Fruit fly (Drosophila melanogaster) whole organism, pupa: ENCODE measurements around the gene abs.

Source experiments
- CG10348 ChIP-seq: fragments of 200-800 bp; sonication (Bioruptor generic); IDR thresholded peaks from 2 replicates; pipeline ENCODE4 v1.3.6; 2022; ENCODE audit warnings: missing biosample characterization, missing genetic modification characterization
- CG12605 ChIP-seq: fragments of 200-800 bp; sonication (Bioruptor generic); IDR thresholded peaks from 2 replicates; pipeline ENCODE4 v1.3.6; 2022; ENCODE audit warnings: missing biosample characterization, missing genetic modification characterization
- CG13204 ChIP-seq: fragments of 200-800 bp; sonication (Bioruptor generic); optimal IDR thresholded peaks from 2 replicates; lab custom pipeline; 2018; ENCODE audit warnings: missing biosample characterization, mild to moderate bottlenecking, missing genetic modification characterization, moderate library complexity
- CG14655 ChIP-seq: fragments of 200-800 bp; sonication (Bioruptor generic); optimal IDR thresholded peaks from 3 replicates; lab custom pipeline; 2017; ENCODE audit warnings: mild to moderate bottlenecking, missing biosample characterization, missing genetic modification reagents, missing genetic modification characterization
- CG15710 ChIP-seq: fragments of 200-800 bp; sonication (Bioruptor generic); optimal IDR thresholded peaks from 2 replicates; lab custom pipeline; 2018; ENCODE audit warnings: missing biosample characterization, mild to moderate bottlenecking, missing genetic modification characterization, moderate library complexity
- CG17806 ChIP-seq: fragments of 200-800 bp; sonication (Bioruptor generic); optimal IDR thresholded peaks from 2 replicates; lab custom pipeline; 2018; ENCODE audit warnings: missing biosample characterization, mild to moderate bottlenecking, missing genetic modification characterization, moderate library complexity
- CG32121 ChIP-seq: fragments of 200-800 bp; sonication (Bioruptor generic); IDR thresholded peaks from 2 replicates; pipeline ENCODE4 v1.3.6; 2022; ENCODE audit warnings: missing biosample characterization, missing genetic modification characterization
- CG34367 ChIP-seq: fragments of 200-800 bp; sonication (Bioruptor generic); optimal IDR thresholded peaks from 2 replicates; lab custom pipeline; 2018; ENCODE audit warnings: missing biosample characterization, mild to moderate bottlenecking, missing genetic modification characterization
- CG4496 ChIP-seq: fragments of 200-800 bp; sonication (Bioruptor generic); IDR thresholded peaks from 3 replicates; pipeline ENCODE4 v1.3.6; 2022; ENCODE audit warnings: missing biosample characterization, missing genetic modification characterization
- CG8159 ChIP-seq: fragments of 200-800 bp; sonication (Bioruptor generic); optimal IDR thresholded peaks from 3 replicates; lab custom pipeline; 2018; ENCODE audit warnings: missing biosample characterization, mild to moderate bottlenecking, missing genetic modification characterization, moderate library complexity
- CG8301 ChIP-seq: fragments of 200-800 bp; sonication (Bioruptor generic); optimal IDR thresholded peaks from 2 replicates; lab custom pipeline; 2018; ENCODE audit warnings: missing biosample characterization, mild to moderate bottlenecking, missing genetic modification characterization
- CG9948 ChIP-seq: fragments of 200-800 bp; sonication (Bioruptor generic); optimal IDR thresholded peaks from 2 replicates; lab custom pipeline; 2018; ENCODE audit warnings: missing biosample characterization, mild to moderate bottlenecking, missing genetic modification characterization, moderate library complexity
- D1 ChIP-seq: fragments of 200-800 bp; sonication (Bioruptor generic); optimal IDR thresholded peaks from 2 replicates; lab custom pipeline; 2018; ENCODE audit warnings: missing biosample characterization, mild to moderate bottlenecking, missing genetic modification characterization, moderate library complexity
- EcR ChIP-seq: fragments of 200-800 bp; sonication (Bioruptor generic); optimal IDR thresholded peaks from 3 replicates; lab custom pipeline; 2019; ENCODE audit warnings: missing biosample characterization, missing genetic modification characterization, mild to moderate bottlenecking, moderate library complexity, missing genetic modification reagents
- Ets98B ChIP-seq: fragments of 200-800 bp; sonication (Bioruptor generic); IDR thresholded peaks from 2 replicates; pipeline ENCODE4 v1.3.6; 2022; ENCODE audit warnings: missing biosample characterization, missing genetic modification characterization
- Pif1A ChIP-seq: fragments of 200-800 bp; sonication (Bioruptor generic); optimal IDR thresholded peaks from 3 replicates; lab custom pipeline; 2016; ENCODE audit warnings: missing biosample characterization, missing genetic modification characterization
- Pif1B ChIP-seq: fragments of 200-800 bp; sonication (Bioruptor generic); optimal IDR thresholded peaks from 3 replicates; lab custom pipeline; 2016; ENCODE audit warnings: missing biosample characterization, missing genetic modification characterization
- Snoo ChIP-seq: fragments of 200-800 bp; sonication (Bioruptor generic); optimal IDR thresholded peaks from 3 replicates; lab custom pipeline; 2017; ENCODE audit warnings: missing biosample characterization, mild to moderate bottlenecking, missing genetic modification characterization, inconsistent platforms
- fd96Ca ChIP-seq: fragments of 200-800 bp; sonication (Bioruptor generic); IDR thresholded peaks from 3 replicates; pipeline ENCODE4 v1.3.6; 2022; ENCODE audit warnings: missing biosample characterization, missing genetic modification characterization
- gl ChIP-seq: fragments of 200-800 bp; sonication (Bioruptor generic); optimal IDR thresholded peaks from 2 replicates; lab custom pipeline; 2018; ENCODE audit warnings: missing biosample characterization, mild to moderate bottlenecking, missing genetic modification characterization
- rn ChIP-seq: fragments of 200-800 bp; sonication (Bioruptor generic); IDR thresholded peaks from 2 replicates; pipeline ENCODE4 v1.3.6; 2022; ENCODE audit warnings: missing biosample characterization, missing genetic modification characterization

Gene abs

dm6 chr3R:4243096-4243940 is 10.5 kb downstream of the abs start, which contains the start of gene CG34305:
Gene CG34305, minus strand, starts transcription at chr3R:4243146.
- TF ChIP-seq CG8159 (tag; lab: Kevin White, UChicago) (peak; percentile 49), Pif1A (GFP tag; lab: Kevin White, UChicago) (peak; percentile 7), CG32121 (GFP tag; lab: Robert Waterston, UW) (no peak), CG8301 (no peak)

dm6 chr3R:4246578-4247070 is 13.8 kb downstream of the abs start, which contains the start of gene TwdlF:
Gene TwdlF, plus strand, starts transcription at chr3R:4247020.
- TF ChIP-seq CG12605 (GFP tag; lab: Robert Waterston, UW) (no peak), Pif1A (GFP tag; lab: Kevin White, UChicago) (no peak), CG4496 (GFP tag; lab: Robert Waterston, UW) (no peak)

dm6 chr3R:4249947-4250346 is 17.1 kb downstream of the abs start:
- TF ChIP-seq CG17806 (tag; lab: Kevin White, UChicago), result no peak
- no peak for TF ChIP-seq CG14655 (GFP tag; lab: Kevin White, UChicago)
- no peak for TF ChIP-seq CG32121 (GFP tag; lab: Robert Waterston, UW)
- no peak for TF ChIP-seq CG12605 (GFP tag; lab: Robert Waterston, UW)
- TF ChIP-seq Ets98B, result no peak
- TF ChIP-seq Pif1A (GFP tag; lab: Kevin White, UChicago), result no peak
- no peak for TF ChIP-seq CG13204
- TF ChIP-seq CG10348 (GFP tag; lab: Robert Waterston, UW), result no peak
- TF ChIP-seq CG8301, result no peak
- TF ChIP-seq, all 21 proteins: peak for 0

- TF ChIP-seq CG13204 (no peak), Pif1A (GFP tag; lab: Kevin White, UChicago) (no peak), CG17806 (tag; lab: Kevin White, UChicago) (no peak), rn (GFP tag; lab: Robert Waterston, UW) (no peak), CG32121 (GFP tag; lab: Robert Waterston, UW) (no peak), EcR (no peak), CG9948 (tag; lab: Kevin White, UChicago) (no peak), D1 (tag; lab: Kevin White, UChicago) (no peak), CG15710 (tag; lab: Kevin White, UChicago) (no peak), Pif1B (GFP tag; lab: Kevin White, UChicago) (no peak), CG4496 (GFP tag; lab: Robert Waterston, UW) (no peak), fd96Ca (GFP tag; lab: Robert Waterston, UW) (no peak), CG8159 (tag; lab: Kevin White, UChicago) (no peak), CG12605 (GFP tag; lab: Robert Waterston, UW) (no peak)
- TF ChIP-seq, all 21 proteins: peak for 0
These were observed 18.4 kb downstream of the abs start, which contains the start of gene TwdlG for dm6 chr3R:4251241-4251640. Gene TwdlG, minus strand, starts transcription at chr3R:4251341.

dm6 chr3R:4252943-4253342 is 20.1 kb downstream of the abs start, which contains the start of gene CG14644:
Gene CG14644, minus strand, starts transcription at chr3R:4253043.
- TF ChIP-seq CG17806 (tag; lab: Kevin White, UChicago) (no peak), CG8159 (tag; lab: Kevin White, UChicago) (no peak), CG10348 (GFP tag; lab: Robert Waterston, UW) (no peak), CG12605 (GFP tag; lab: Robert Waterston, UW) (no peak), Pif1B (GFP tag; lab: Kevin White, UChicago) (no peak), EcR (no peak), CG15710 (tag; lab: Kevin White, UChicago) (no peak), Ets98B (no peak), rn (GFP tag; lab: Robert Waterston, UW) (no peak)

dm6 chr3R:4254408-4254807 is 21.6 kb downstream of the abs start, which contains the start of gene TwdlV:
Gene TwdlV, plus strand, starts transcription at chr3R:4254708.
- TF ChIP-seq Pif1A (GFP tag; lab: Kevin White, UChicago) (no peak), CG32121 (GFP tag; lab: Robert Waterston, UW) (no peak), CG9948 (tag; lab: Kevin White, UChicago) (no peak), fd96Ca (GFP tag; lab: Robert Waterston, UW) (no peak), rn (GFP tag; lab: Robert Waterston, UW) (no peak), D1 (tag; lab: Kevin White, UChicago) (no peak), CG13204 (no peak), Snoo (no peak), CG4496 (GFP tag; lab: Robert Waterston, UW) (no peak), CG34367 (tag; lab: Kevin White, UChicago) (no peak), gl (tag; lab: Kevin White, UChicago) (no peak), CG15710 (tag; lab: Kevin White, UChicago) (no peak), Ets98B (no peak), EcR (no peak), CG12605 (GFP tag; lab: Robert Waterston, UW) (no peak), Pif1B (GFP tag; lab: Kevin White, UChicago) (no peak), CG10348 (GFP tag; lab: Robert Waterston, UW) (no peak), CG17806 (tag; lab: Kevin White, UChicago) (no peak), CG8159 (tag; lab: Kevin White, UChicago) (no peak), CG14655 (GFP tag; lab: Kevin White, UChicago) (no peak)
